Worm (Caenorhabditis elegans): ENCODE data around the gene R10D12.13.

R10D12.13 gene

ce11 chrV:13961927-13962419, at the start of gene R10D12.13, which contains the start of gene algn-13:
TSS of gene R10D12.13 (plus strand) at chrV:13962417.
TSS of gene algn-13 (minus strand) at chrV:13961977.
- no peak for TF ChIP-seq fkh-10 (GFP tag; optimal IDR thresholded peaks at IDR 0.05)
- TF ChIP-seq daf-8 (GFP tag; IDR thresholded peaks at IDR 0.05) = no peak
- TF ChIP-seq ces-1 (GFP tag; optimal IDR thresholded peaks at IDR 0.05) = peak; percentile 5
- TF ChIP-seq nhr-76 (tag; optimal IDR thresholded peaks at IDR 0.05) = no peak
- TF ChIP-seq nhr-10 (tag; optimal IDR thresholded peaks at IDR 0.05) = no peak
- TF ChIP-seq egl-43 (GFP tag; IDR thresholded peaks at IDR 0.05) = no peak
- no peak for TF ChIP-seq lir-3 (tag; optimal IDR thresholded peaks at IDR 0.05)
- peak; percentile 82 for TF ChIP-seq lin-38 (GFP tag; IDR thresholded peaks at IDR 0.05)
- peak; percentile 41 for TF ChIP-seq spr-1 (tag; optimal IDR thresholded peaks at IDR 0.05)
- TF ChIP-seq ceh-44 (GFP tag; IDR thresholded peaks at IDR 0.05) = no peak
- TF ChIP-seq snpc-1.2 (GFP tag; IDR thresholded peaks at IDR 0.05) = peak; percentile 61; the same call in 1 of the 2 replicates
- no peak for TF ChIP-seq snpc-4 (tag; optimal IDR thresholded peaks at IDR 0.05)
- no peak for TF ChIP-seq fos-1 (tag; optimal IDR thresholded peaks at IDR 0.05)
- peak; percentile 58; the same call in 1 of the 2 replicates for TF ChIP-seq T26A8.4 (GFP tag; IDR thresholded peaks at IDR 0.05)
- 0 out of 2 replicates have a peak, but pooled peaks have one; percentile 32 for TF ChIP-seq Y48G9A.11 (GFP tag; IDR thresholded peaks at IDR 0.05)
- no peak for TF ChIP-seq zag-1 (tag; optimal IDR thresholded peaks at IDR 0.05)
- peak; percentile 70 for TF ChIP-seq dpl-1 (GFP tag; optimal IDR thresholded peaks at IDR 0.05)
- TF ChIP-seq F10B5.3 (tag; optimal IDR thresholded peaks at IDR 0.05) = no peak
- TF ChIP-seq ZK337.2 (GFP tag; IDR thresholded peaks at IDR 0.05) = no peak
- no peak for TF ChIP-seq daf-12 (tag; optimal IDR thresholded peaks at IDR 0.05)
- TF ChIP-seq ceh-28 (tag; optimal IDR thresholded peaks at IDR 0.05) = no peak
- peak; percentile 61 for TF ChIP-seq dve-1 (tag; optimal IDR thresholded peaks at IDR 0.05; ENCODE audit: insufficient read depth)
- no peak for TF ChIP-seq daf-16 (GFP tag; optimal IDR thresholded peaks at IDR 0.05)
- peak; percentile 27 for TF ChIP-seq daf-16 (tag; optimal IDR thresholded peaks at IDR 0.05)
- peak; percentile 7 for TF ChIP-seq lin-13 (GFP tag; optimal IDR thresholded peaks at IDR 0.05)
- no peak for TF ChIP-seq mep-1 (tag; optimal IDR thresholded peaks at IDR 0.05)
- TF ChIP-seq lin-1 (GFP tag; IDR thresholded peaks at IDR 0.05) = no peak
- TF ChIP-seq F49E8.2 (tag; optimal IDR thresholded peaks at IDR 0.05; ENCODE audit: borderline replicate concordance) = no peak
- no peak for TF ChIP-seq D1046.2 (GFP tag; IDR thresholded peaks at IDR 0.05)
- TF ChIP-seq lin-15B (tag; optimal IDR thresholded peaks at IDR 0.05) = no peak
- TF ChIP-seq ZK546.5 (tag; optimal IDR thresholded peaks at IDR 0.05) = no peak
- TF ChIP-seq lsy-2 (tag; optimal IDR thresholded peaks at IDR 0.05) = no peak
- peak; percentile 32 for TF ChIP-seq rbr-2 (tag; optimal IDR thresholded peaks at IDR 0.05)
- TF ChIP-seq sdz-12 (GFP tag; optimal IDR thresholded peaks at IDR 0.05) = no peak
- peak; percentile 54 for TF ChIP-seq duxl-1 (tag; optimal IDR thresholded peaks at IDR 0.05; ENCODE audit: poor library complexity)
- TF ChIP-seq zfp-3 (GFP tag; conservative IDR thresholded peaks at IDR 0.05) = no peak
- peak; percentile 56; the same call in 1 of the 2 replicates for TF ChIP-seq arid-1 (GFP tag; conservative IDR thresholded peaks at IDR 0.05)
- TF ChIP-seq ceh-62 (tag; optimal IDR thresholded peaks at IDR 0.05) = no peak
- TF ChIP-seq ztf-11 (tag; optimal IDR thresholded peaks at IDR 0.05) = no peak
- TF ChIP-seq php-3 (GFP tag; IDR thresholded peaks at IDR 0.05) = no peak
- TF ChIP-seq nhr-28 (tag; optimal IDR thresholded peaks at IDR 0.05) = peak; percentile 19
- no peak for TF ChIP-seq Y75B8A.6 (GFP tag; IDR thresholded peaks at IDR 0.05)
- no peak for TF ChIP-seq saeg-2 (GFP tag; IDR thresholded peaks at IDR 0.05)
- TF ChIP-seq cey-2 (tag; optimal IDR thresholded peaks at IDR 0.05; ENCODE audit: borderline replicate concordance, insufficient read depth) = no peak
- TF ChIP-seq nhr-41 (GFP tag; IDR thresholded peaks at IDR 0.05) = no peak
- TF ChIP-seq nhr-237 (tag; optimal IDR thresholded peaks at IDR 0.05) = no peak
- TF ChIP-seq nhr-48 (tag; optimal IDR thresholded peaks at IDR 0.05) = no peak
- peak; percentile 1 for TF ChIP-seq nhr-11 (tag; optimal IDR thresholded peaks at IDR 0.05)
- no peak for TF ChIP-seq gei-8 (GFP tag; optimal IDR thresholded peaks at IDR 0.05)
- peak; percentile 55 for TF ChIP-seq hlh-11 (tag; optimal IDR thresholded peaks at IDR 0.05)
- no peak for TF ChIP-seq zip-11 (GFP tag; IDR thresholded peaks at IDR 0.05)
- TF ChIP-seq nhr-111 (GFP tag; optimal IDR thresholded peaks at IDR 0.05) = no peak

All from whole organism, L4 larva.